Worm (Caenorhabditis elegans) whole organism, young adult: ENCODE results near the gene F41C3.11.

Source experiments
- B0019.2 ChIP-seq: fragments of 200-800 bp; sonication (Bioruptor generic); conservative IDR thresholded peaks from 2 replicates; pipeline ENCODE4 v1.3.6; 2022; ENCODE audit warnings: missing genetic modification reagents, missing genetic modification characterization, missing compliant biosample characterization
- B0035.1 ChIP-seq: sonication (generic microtip); optimal IDR thresholded peaks from 2 replicates; lab custom pipeline; 2016; ENCODE audit warnings: missing genetic modification characterization, mild to moderate bottlenecking, missing compliant biosample characterization, missing genotype, missing genetic modification reagents
- C06A6.2 ChIP-seq: fragments of 200-800 bp; sonication (Bioruptor generic); conservative IDR thresholded peaks from 2 replicates; pipeline ENCODE4 v1.3.6; 2022; ENCODE audit warnings: missing genetic modification characterization, missing compliant biosample characterization
- F22D6.2 ChIP-seq: sonication (generic microtip); optimal IDR thresholded peaks from 2 replicates; lab custom pipeline; 2016; ENCODE audit warnings: mild to moderate bottlenecking, missing genetic modification characterization, missing compliant biosample characterization
- F52B5.7 ChIP-seq: sonication (generic microtip); optimal IDR thresholded peaks from 2 replicates; lab custom pipeline; 2016; ENCODE audit warnings: mild to moderate bottlenecking, missing genetic modification characterization, missing compliant biosample characterization
- F57A8.1 ChIP-seq: fragments of 200-800 bp; sonication (Bioruptor generic); optimal IDR thresholded peaks from 2 replicates; lab custom pipeline; 2018; ENCODE audit warnings: mild to moderate bottlenecking, missing genetic modification characterization, moderate library complexity, missing compliant biosample characterization
- K11D2.4 ChIP-seq: fragments of 200-800 bp; sonication (Bioruptor generic); IDR thresholded peaks from 2 replicates; pipeline ENCODE4 v1.3.6; 2022; ENCODE audit warnings: missing genetic modification reagents, missing genetic modification characterization, missing compliant biosample characterization
- T07F8.4 ChIP-seq: sonication (generic microtip); optimal IDR thresholded peaks from 2 replicates; lab custom pipeline; 2016; ENCODE audit warnings: mild to moderate bottlenecking, missing genetic modification characterization, moderate library complexity, missing compliant biosample characterization
- Y79H2A.3 ChIP-seq: fragments of 200-800 bp; sonication (Bioruptor generic); conservative IDR thresholded peaks from 2 replicates; pipeline ENCODE4 v1.3.6; 2022; ENCODE audit warnings: missing genetic modification reagents, missing genetic modification characterization, missing compliant biosample characterization
- bed-1 ChIP-seq: fragments of 200-800 bp; sonication (Bioruptor generic); IDR thresholded peaks from 2 replicates; pipeline ENCODE4 v1.3.6; 2022; ENCODE audit warnings: missing genetic modification reagents, missing genetic modification characterization, missing compliant biosample characterization
- ceh-100 ChIP-seq: fragments of 200-800 bp; sonication (Bioruptor generic); IDR thresholded peaks from 2 replicates; pipeline ENCODE4 v1.3.6; 2022; ENCODE audit warnings: missing genetic modification reagents, missing genetic modification characterization, missing compliant biosample characterization
- ceh-79 ChIP-seq: sonication (generic microtip); optimal IDR thresholded peaks from 2 replicates; lab custom pipeline; 2017; ENCODE audit warnings: mild to moderate bottlenecking, missing genetic modification characterization, missing compliant biosample characterization
- ceh-91 ChIP-seq: fragments of 200-800 bp; sonication (Bioruptor generic); IDR thresholded peaks from 2 replicates; pipeline ENCODE4 v1.3.6; 2022; ENCODE audit warnings: missing genetic modification reagents, missing genetic modification characterization, missing compliant biosample characterization
- dpff-1 ChIP-seq: sonication (generic microtip); optimal IDR thresholded peaks from 2 replicates; lab custom pipeline; 2017; ENCODE audit warnings: mild to moderate bottlenecking, missing genetic modification characterization, missing compliant biosample characterization
- dpl-1 ChIP-seq: fragments of 150-350 bp; optimal IDR thresholded peaks from 2 replicates; lab custom pipeline; 2014; ENCODE audit warnings: missing biosample characterization, missing genetic modification reagents, missing genetic modification characterization
- egrh-3 ChIP-seq: fragments of 200-800 bp; sonication (Bioruptor generic); IDR thresholded peaks from 2 replicates; pipeline ENCODE4 v1.3.6; 2022; ENCODE audit warnings: missing genetic modification reagents, missing genetic modification characterization, missing compliant biosample characterization
- ekl-4 ChIP-seq: fragments of 200-800 bp; sonication (Bioruptor generic); IDR thresholded peaks from 2 replicates; pipeline ENCODE4 v1.3.6; 2022; ENCODE audit warnings: missing genetic modification reagents, missing genetic modification characterization, missing compliant biosample characterization
- ets-4 ChIP-seq: fragments of 200-800 bp; sonication (Bioruptor generic); optimal IDR thresholded peaks from 2 replicates; lab custom pipeline; 2018; ENCODE audit warnings: mild to moderate bottlenecking, missing genetic modification characterization, missing compliant biosample characterization
- gei-17 ChIP-seq: fragments of 200-800 bp; sonication (Bioruptor generic); optimal IDR thresholded peaks from 2 replicates; lab custom pipeline; 2018; ENCODE audit warnings: mild to moderate bottlenecking, missing genetic modification characterization, missing compliant biosample characterization
- hmg-1.2 ChIP-seq: fragments of 200-800 bp; sonication (Bioruptor generic); IDR thresholded peaks from 2 replicates; pipeline ENCODE4 v1.3.6; 2022; ENCODE audit warnings: missing genetic modification reagents, missing genetic modification characterization, missing compliant biosample characterization
- hmg-20 ChIP-seq: fragments of 200-800 bp; sonication (Bioruptor generic); IDR thresholded peaks from 2 replicates; pipeline ENCODE4 v1.3.6; 2022; ENCODE audit warnings: missing genetic modification reagents, missing genetic modification characterization, missing compliant biosample characterization
- let-526 ChIP-seq: fragments of 200-800 bp; sonication (Bioruptor generic); IDR thresholded peaks from 2 replicates; pipeline ENCODE4 v1.3.6; 2022; ENCODE audit warnings: missing genetic modification reagents, missing genetic modification characterization, missing compliant biosample characterization
- madf-10 ChIP-seq: sonication (generic microtip); optimal IDR thresholded peaks from 2 replicates; lab custom pipeline; 2016; ENCODE audit warnings: mild to moderate bottlenecking, missing genetic modification characterization, missing compliant biosample characterization
- madf-3 ChIP-seq: fragments of 200-800 bp; sonication (Bioruptor generic); IDR thresholded peaks from 2 replicates; pipeline ENCODE4 v1.3.6; 2022; ENCODE audit warnings: missing genetic modification reagents, missing genetic modification characterization, missing compliant biosample characterization
- madf-6 ChIP-seq: fragments of 200-800 bp; sonication (Bioruptor generic); IDR thresholded peaks from 2 replicates; pipeline ENCODE4 v1.3.6; 2022; ENCODE audit warnings: missing genetic modification reagents, missing genetic modification characterization, missing compliant biosample characterization
- mel-28 ChIP-seq: sonication (generic microtip); optimal IDR thresholded peaks from 2 replicates; lab custom pipeline; 2016; ENCODE audit warnings: borderline replicate concordance, mild to moderate bottlenecking, missing genetic modification characterization, missing compliant biosample characterization
- mes-4 ChIP-seq: sonication (generic microtip); optimal IDR thresholded peaks from 2 replicates; lab custom pipeline; 2016; ENCODE audit warnings: missing genotype, missing genetic modification characterization, missing compliant biosample characterization
- nfya-1 ChIP-seq: sonication (generic microtip); optimal IDR thresholded peaks from 2 replicates; lab custom pipeline; 2017; ENCODE audit warnings: antibody characterized with exemption, missing compliant biosample characterization, missing genetic modification characterization, borderline replicate concordance; ENCODE audit not compliant: insufficient read depth
- nhr-120 ChIP-seq: fragments of 200-800 bp; sonication (Bioruptor generic); IDR thresholded peaks from 2 replicates; pipeline ENCODE4 v1.3.6; 2022; ENCODE audit warnings: missing genetic modification characterization, missing compliant biosample characterization
- snpc-1.1 ChIP-seq: sonication (generic microtip); optimal IDR thresholded peaks from 2 replicates; lab custom pipeline; 2017; ENCODE audit warnings: missing genetic modification characterization, mild to moderate bottlenecking, missing compliant biosample characterization, antibody characterized with exemption, moderate library complexity, missing genotype, missing genetic modification reagents; ENCODE audit not compliant: insufficient read depth
- snpc-1.3 ChIP-seq: sonication (generic microtip); optimal IDR thresholded peaks from 2 replicates; lab custom pipeline; 2017; ENCODE audit warnings: missing genetic modification characterization, mild to moderate bottlenecking, missing compliant biosample characterization, antibody characterized with exemption, moderate library complexity, missing genotype, missing genetic modification reagents; ENCODE audit not compliant: insufficient read depth
- snpc-3.4 ChIP-seq: sonication (generic microtip); optimal IDR thresholded peaks from 2 replicates; lab custom pipeline; 2017; ENCODE audit warnings: missing genetic modification characterization, mild to moderate bottlenecking, missing compliant biosample characterization, antibody characterized with exemption, moderate library complexity, missing genotype, missing genetic modification reagents
- sptf-2 ChIP-seq: fragments of 200-800 bp; sonication (Bioruptor generic); optimal IDR thresholded peaks from 2 replicates; lab custom pipeline; 2018; ENCODE audit warnings: mild to moderate bottlenecking, missing genetic modification characterization, missing compliant biosample characterization
- tbx-9 ChIP-seq: sonication (generic microtip); optimal IDR thresholded peaks from 2 replicates; lab custom pipeline; 2016; ENCODE audit warnings: borderline replicate concordance, missing genetic modification characterization, inconsistent platforms, missing compliant biosample characterization
- unc-62 ChIP-seq: fragments of 150-350 bp; optimal IDR thresholded peaks from 2 replicates; lab custom pipeline; 2014; ENCODE audit warnings: missing biosample characterization, missing genetic modification reagents, missing genetic modification characterization
- zfh-2 ChIP-seq: fragments of 200-800 bp; sonication (Bioruptor generic); conservative IDR thresholded peaks from 2 replicates; pipeline ENCODE4 v1.3.6; 2022; ENCODE audit warnings: missing genetic modification reagents, missing genetic modification characterization, missing compliant biosample characterization
- ztf-22 ChIP-seq: fragments of 200-800 bp; sonication (Bioruptor generic); optimal IDR thresholded peaks from 2 replicates; lab custom pipeline; 2018; ENCODE audit warnings: mild to moderate bottlenecking, missing genetic modification characterization, moderate library complexity, missing compliant biosample characterization
- ztf-6 ChIP-seq: fragments of 200-800 bp; sonication (Bioruptor generic); IDR thresholded peaks from 2 replicates; pipeline ENCODE4 v1.3.6; 2022; ENCODE audit warnings: missing genetic modification reagents, missing genetic modification characterization, missing compliant biosample characterization

F41C3.11 gene

DNA sequence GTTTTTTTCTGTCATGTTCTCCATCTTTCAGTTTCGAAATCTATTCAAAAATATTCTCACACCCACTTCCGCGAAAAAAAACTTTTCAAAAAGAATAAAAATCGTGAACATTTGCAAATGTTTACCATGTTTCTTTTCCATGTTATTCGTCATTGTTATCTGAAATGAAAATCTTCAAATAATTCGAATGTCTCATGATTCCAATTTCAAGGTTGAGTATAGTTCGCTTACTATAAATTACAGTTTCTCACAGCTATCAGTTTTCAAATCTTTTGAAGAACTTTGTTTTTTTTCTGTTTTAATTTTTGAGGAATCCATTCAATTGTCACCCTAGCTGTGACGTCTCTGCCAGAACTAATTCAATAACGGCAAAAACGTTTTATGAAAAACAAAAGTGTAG lies 26.1 kb upstream of the F41C3.11 start:
- TF ChIP-seq dpl-1 (GFP tag; lab: Kevin White, UChicago), result no peak
- TF ChIP-seq C06A6.2, result no peak
- TF ChIP-seq mel-28, result no peak
- no peak for TF ChIP-seq mes-4 (tag; lab: Kevin White, UChicago)
- TF ChIP-seq hmg-1.2 (GFP tag; lab: Robert Waterston, UW), result no peak
- TF ChIP-seq ceh-100 (GFP tag; lab: Robert Waterston, UW), result no peak
- TF ChIP-seq let-526, result no peak
- TF ChIP-seq snpc-1.3 (tag; lab: Kevin White, UChicago), result no peak
- no peak for TF ChIP-seq unc-62 (GFP tag; lab: Kevin White, UChicago)
- no peak for TF ChIP-seq K11D2.4 (GFP tag; lab: Robert Waterston, UW)
- TF ChIP-seq madf-10, result no peak
- TF ChIP-seq snpc-1.1 (tag; lab: Kevin White, UChicago), result no peak
- no peak for TF ChIP-seq ceh-79 (tag; lab: Kevin White, UChicago)
- no peak for TF ChIP-seq madf-3 (GFP tag; lab: Robert Waterston, UW)
- TF ChIP-seq dpff-1, result no peak
- TF ChIP-seq F22D6.2, result no peak
- TF ChIP-seq F52B5.7 (tag; lab: Kevin White, UChicago), result no peak
- TF ChIP-seq snpc-3.4, result no peak
- no peak for TF ChIP-seq zfh-2 (GFP tag; lab: Robert Waterston, UW)
- no peak for TF ChIP-seq nhr-120 (GFP tag; lab: Robert Waterston, UW)

DNA sequence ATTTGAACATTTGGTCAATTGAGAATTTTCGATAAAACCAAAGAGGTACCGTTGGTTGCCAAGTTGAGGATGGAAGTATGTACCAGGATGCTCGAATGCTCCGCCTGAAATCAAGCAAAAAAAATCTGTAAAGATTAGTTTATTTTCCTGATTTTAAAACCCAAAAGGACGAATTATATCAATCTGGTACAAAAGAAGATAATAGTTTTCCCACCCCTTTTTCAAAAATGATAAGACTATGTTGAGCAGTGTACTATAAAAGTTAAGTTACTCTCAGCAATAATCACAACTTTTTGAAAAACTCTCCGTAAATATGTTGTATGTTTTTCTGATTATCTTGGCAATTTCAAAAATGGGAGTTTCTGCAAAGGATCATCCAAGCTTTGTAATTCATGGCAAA lies 24.7 kb upstream of the F41C3.11 start, which contains the start of gene F26G1.3:
Gene F26G1.3, plus strand, starts transcription at position 301 of the 400 bp plus-strand sequence.
- TF ChIP-seq ceh-91 (GFP tag; lab: Robert Waterston, UW) (no peak), tbx-9 (tag; lab: Kevin White, UChicago) (no peak), ztf-6 (GFP tag; lab: Robert Waterston, UW) (no peak), T07F8.4 (tag; lab: Kevin White, UChicago) (no peak), egrh-3 (GFP tag; lab: Robert Waterston, UW) (no peak), gei-17 (GFP tag; lab: Kevin White, UChicago) (no peak), ets-4 (GFP tag; lab: Kevin White, UChicago) (no peak), sptf-2 (GFP tag; lab: Kevin White, UChicago) (no peak), B0019.2 (GFP tag; lab: Robert Waterston, UW) (no peak), bed-1 (GFP tag; lab: Robert Waterston, UW) (no peak), hmg-20 (GFP tag; lab: Robert Waterston, UW) (no peak), F52B5.7 (tag; lab: Kevin White, UChicago) (no peak), ekl-4 (no peak), B0035.1 (tag; lab: Kevin White, UChicago) (no peak), ztf-22 (GFP tag; lab: Kevin White, UChicago) (no peak), nfya-1 (tag; lab: Kevin White, UChicago) (no peak), madf-6 (no peak), F57A8.1 (no peak), Y79H2A.3 (GFP tag; lab: Robert Waterston, UW) (no peak)
